Fruit fly (Drosophila melanogaster): Measurements from ENCODE around the gene MESR3.

Gene MESR3

DNA sequence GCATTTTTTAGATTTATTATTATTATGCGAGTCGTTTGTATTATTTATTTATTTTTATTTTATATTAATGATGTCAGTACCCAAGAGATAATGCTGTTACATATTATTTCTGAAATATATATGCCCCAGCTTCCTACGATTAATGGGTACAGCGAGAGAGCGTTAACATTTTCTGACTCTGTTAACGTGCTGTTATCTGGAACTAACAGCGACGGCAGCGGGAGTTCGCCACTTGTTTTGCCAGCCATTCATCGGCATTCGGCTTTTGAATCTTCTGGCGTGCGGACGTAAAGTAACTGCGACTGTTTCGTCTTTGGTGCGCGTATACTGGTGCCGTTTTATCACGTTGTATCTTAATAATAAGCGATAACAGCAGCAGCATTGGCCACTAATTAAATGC lies at the start of gene MESR3:
Gene MESR3 (plus strand): TSS at position 254 of the 400 bp plus-strand sequence.
- TF ChIP-seq CTCF (optimal IDR thresholded peaks at IDR 0.05) = no peak
- TF ChIP-seq CG8478 (optimal IDR thresholded peaks at IDR 0.05) = no peak

DNA sequence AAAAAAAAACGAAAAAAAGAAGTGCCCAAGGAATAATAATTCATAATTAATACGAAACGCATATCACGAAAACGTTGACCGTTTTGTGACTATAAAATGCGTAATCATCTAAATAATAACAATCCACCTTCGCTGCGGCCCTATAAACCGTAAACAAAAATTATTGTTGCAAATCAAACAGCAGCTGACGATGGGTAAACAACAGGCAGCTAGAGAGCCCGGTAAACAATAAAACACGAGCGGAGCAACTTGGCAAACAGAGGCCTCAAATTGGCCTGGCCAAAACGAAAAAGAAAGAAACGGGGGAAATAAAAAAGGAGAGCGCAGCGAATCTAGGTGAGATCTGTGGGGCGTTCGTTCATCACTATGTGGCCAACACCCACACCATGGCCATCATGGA lies 49.5 kb upstream of the MESR3 start:
- TF ChIP-seq CG8478 (optimal IDR thresholded peaks at IDR 0.05) (no peak), CTCF (optimal IDR thresholded peaks at IDR 0.05) (no peak)

DNA sequence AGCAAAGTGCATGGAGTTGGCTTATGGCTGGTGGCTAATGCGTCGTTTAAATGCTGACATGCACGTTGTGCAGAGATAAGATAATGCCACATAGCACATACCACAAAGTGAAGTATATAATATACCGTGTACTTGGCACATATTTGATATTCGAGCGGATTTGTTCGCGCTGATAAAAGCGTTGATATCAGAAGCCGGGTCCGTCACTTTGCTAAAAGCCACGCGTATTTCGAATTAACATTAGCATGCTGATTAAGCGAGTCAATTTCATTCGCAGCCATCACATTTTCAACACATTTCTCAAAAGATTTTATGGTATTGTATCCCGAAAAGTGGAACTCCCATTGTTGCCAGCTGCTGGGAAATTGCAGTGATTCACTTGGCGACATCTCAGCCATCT lies 48.3 kb upstream of the MESR3 start:
- TF ChIP-seq CTCF (optimal IDR thresholded peaks at IDR 0.05) = no peak
- TF ChIP-seq CG8478 (optimal IDR thresholded peaks at IDR 0.05) = no peak

DNA sequence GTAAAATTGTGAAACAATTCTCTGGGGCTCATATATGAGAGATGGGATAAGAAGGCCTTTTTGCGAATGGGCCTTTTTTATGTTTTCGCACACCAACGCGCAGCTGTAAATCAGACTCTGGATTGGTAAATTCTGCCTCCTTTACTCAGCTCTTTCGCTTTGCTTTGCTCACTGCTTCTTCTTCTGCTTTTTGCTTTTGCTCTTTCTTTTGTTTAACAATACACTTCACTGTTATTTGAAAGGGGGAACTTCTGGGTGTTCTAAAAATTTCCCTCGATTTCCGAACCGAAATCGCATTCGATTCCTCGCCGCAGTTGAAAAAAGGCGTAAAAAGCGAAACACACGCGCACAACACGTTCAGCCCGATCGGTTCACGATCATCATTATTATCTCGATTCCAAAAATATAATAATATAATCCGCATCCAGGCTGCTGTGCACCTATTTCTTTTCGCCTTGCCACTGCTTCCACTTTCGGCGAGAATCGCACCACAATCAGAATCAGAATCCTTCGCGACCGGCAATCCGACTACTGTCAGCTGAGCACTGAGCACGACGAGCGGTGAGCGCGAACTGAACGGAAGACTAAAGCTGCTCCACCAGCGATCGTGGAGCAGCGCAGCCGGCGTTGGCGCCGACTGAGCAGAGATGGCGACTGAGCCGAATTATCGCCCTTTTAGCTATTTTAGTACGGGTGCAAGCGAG lies 45.2 kb upstream of the MESR3 start:
- TF ChIP-seq CG8478 (optimal IDR thresholded peaks at IDR 0.05) (no peak), CTCF (optimal IDR thresholded peaks at IDR 0.05) (no peak)

DNA sequence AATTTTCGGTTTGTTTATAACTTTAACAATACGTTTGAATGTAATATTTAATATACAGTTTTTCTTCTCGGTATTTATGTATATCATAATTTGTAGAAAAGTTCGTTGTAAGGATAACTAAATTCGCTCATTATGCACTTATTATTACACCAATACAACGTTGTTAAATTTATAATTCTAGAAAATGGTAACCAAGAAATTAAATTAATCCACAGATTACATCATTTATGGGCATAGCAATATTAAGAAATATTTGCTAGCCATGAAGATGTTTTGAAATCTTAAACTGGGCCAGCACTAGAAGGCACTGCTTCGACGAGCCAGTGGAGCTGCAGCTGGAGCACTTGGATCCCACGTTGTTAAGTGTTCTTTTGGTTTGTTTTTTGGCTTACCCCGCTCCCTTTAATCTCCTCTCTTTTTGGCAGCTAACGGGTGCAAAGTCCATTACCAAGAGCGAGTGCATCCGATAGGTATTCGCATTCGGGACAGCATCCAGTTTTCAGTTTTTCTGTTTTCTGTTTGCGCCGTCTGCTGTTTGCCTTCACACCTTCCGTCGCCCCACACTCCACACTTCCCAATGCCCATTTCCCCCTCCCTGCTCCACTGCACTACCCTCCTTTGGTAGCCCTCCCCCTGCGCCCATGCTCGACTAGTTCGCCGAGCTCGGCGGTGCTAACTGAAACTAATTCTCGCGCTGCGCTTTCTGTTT lies 44.5 kb upstream of the MESR3 start:
- TF ChIP-seq CG8478 (optimal IDR thresholded peaks at IDR 0.05) (no peak), CTCF (optimal IDR thresholded peaks at IDR 0.05) (no peak)

DNA sequence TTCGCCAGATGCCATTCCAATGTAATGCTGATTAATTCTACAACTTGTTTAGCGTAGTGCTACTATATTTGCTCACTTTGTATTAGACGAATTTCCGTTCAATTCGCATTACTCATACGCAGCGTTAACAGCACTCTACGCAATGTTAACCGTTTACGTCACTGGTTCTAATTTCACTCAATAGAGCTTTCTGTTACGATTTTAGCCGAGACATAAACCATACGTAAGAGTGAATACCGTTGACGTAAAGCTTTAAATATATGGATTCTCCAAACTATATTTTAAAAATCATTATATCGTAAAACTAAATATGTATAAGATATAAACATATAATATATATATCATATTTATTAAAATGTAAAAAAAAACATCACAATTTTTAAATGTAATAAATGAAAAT lies 40.8 kb upstream of the MESR3 start:
- TF ChIP-seq CTCF (optimal IDR thresholded peaks at IDR 0.05) = no peak
- TF ChIP-seq CG8478 (optimal IDR thresholded peaks at IDR 0.05) = no peak

DNA sequence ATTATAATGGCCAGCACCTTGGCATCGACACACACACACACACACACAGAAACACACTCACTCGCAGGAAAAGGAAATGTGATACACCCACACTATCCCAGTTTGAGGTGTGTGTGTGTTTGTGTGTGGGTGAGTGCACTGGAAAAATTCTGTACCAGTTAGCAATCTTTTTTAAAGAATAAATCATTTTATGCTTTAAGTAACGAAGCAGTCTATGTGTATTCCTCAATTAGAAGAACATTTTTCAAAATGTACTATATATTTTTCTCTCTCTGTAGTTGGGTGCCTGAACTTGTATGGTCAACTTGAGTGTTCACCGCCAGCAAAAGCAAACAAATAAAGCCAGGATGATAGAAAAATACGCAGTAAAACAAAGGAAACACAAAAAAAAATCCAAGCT lies 32.4 kb upstream of the MESR3 start:
- TF ChIP-seq CG8478 (optimal IDR thresholded peaks at IDR 0.05) (no peak), CTCF (optimal IDR thresholded peaks at IDR 0.05) (no peak)

DNA sequence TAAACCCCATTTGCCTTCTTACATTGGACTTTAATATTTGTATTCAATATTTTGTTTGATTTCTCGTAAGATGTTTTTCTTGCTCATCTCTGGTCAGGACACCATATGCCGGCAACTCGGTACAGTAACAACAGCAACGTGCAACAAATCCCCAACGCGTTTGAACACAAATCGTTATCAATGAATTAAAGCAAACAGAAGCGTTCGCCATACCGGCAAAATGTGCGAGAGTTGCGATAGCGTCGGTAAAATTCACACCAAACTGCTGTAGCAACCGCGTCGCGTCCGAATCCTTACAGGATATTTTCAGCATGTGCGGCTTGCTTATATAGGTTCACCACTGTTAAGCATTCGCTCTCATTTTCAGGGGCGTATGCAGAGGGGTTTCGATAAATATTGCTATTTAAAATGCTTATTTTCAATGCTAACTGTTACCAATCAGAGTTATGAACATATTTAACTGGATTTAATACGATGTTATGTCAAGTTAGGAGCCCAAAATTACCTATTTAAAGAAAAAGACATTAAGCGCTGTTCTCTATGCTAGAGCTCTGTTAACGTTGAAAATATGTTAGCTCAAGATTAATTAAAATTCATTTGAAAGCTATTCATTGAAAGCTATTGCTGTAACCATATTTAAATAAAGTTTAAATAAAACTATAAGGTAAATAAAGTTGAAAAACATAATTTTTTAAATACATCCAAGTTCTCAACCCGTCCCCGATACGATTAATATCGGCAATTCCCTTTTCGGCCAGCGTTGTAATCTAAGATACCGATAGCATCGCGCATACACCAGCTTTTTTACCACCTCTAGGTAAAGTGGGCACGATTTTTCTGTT lies 26.7 kb upstream of the MESR3 start, which contains the start of the genes Pde11 and CG15160:
Gene Pde11 (minus strand): TSS at position 243 of the 842 bp plus-strand sequence.
Gene CG15160 (plus strand): TSS at position 792 of the 842 bp plus-strand sequence.
- TF ChIP-seq CTCF (optimal IDR thresholded peaks at IDR 0.05) = peak in 1 of 2 experiments; percentile 56
- no peak for TF ChIP-seq CG8478 (optimal IDR thresholded peaks at IDR 0.05)

DNA sequence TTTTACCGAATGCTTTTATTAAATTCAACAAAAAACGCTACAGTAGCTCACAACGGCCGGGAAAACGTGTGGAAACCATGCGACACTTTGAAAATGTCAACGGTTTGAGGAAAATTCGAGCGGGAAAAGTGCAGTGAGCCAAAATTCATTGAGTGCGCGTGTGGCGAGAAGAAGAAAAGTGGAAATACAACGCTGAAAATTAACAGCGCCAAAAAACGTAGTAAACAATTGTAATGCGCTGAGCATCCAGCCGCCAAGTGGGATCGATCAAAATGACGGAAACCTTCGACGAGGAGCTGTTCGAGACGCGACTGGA lies 26.2 kb upstream of the MESR3 start:
- TF ChIP-seq CTCF (optimal IDR thresholded peaks at IDR 0.05) (no peak), CG8478 (optimal IDR thresholded peaks at IDR 0.05) (no peak)

DNA sequence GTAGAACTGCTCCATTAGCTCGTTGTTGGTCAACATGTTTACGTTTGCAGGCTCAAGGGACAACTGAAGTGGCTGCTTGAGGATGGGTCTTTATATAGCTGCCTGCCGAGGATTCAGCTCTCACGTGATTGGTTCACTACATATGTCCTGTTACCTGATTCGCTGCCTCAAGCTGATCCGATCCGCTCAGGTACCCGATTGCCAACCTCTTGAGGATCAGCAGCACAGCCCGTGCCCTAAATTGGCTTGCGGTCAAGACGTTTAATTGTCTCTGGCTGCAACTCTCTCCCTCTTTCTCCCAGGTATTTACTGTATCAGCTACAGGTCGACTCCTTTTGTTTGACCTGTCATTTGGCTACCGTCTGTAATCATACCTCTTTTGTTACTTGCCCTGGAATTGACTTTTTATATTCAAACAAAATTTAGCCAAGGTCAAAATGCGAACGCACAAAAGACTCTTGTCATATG lies 20.2 kb upstream of the MESR3 start, which contains the start of gene amos:
Gene amos (minus strand): TSS at position 51 of the 468 bp plus-strand sequence.
- TF ChIP-seq CTCF (optimal IDR thresholded peaks at IDR 0.05) (no peak), CG8478 (optimal IDR thresholded peaks at IDR 0.05) (no peak)

DNA sequence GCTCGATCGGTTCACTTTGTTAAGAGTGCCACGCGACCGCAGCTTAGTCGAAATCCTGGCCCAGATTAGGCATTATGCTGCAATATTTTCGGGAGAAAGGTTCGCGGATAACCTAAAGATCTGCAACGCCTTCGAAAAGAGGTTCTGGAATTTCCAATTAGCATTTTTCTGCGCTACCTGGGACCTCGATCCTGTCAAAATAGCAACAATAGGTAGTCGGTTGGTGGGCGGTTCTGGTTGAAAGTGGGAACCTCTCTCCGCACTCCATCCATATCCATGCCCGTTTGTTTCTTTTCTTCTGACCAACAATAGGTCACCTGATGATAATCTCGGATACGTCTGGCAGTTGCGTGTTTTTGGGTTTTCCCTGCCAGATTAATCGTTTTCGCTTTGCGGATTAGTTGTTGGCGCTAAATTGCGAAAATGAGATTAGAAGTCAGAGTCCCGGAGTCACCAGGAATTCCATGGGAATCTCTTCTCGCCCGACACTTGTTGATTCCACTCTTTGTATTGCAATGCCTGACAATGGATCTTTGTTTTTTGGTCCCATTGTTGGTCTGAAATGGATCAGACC lies 18.8 kb upstream of the MESR3 start:
- TF ChIP-seq CG8478 (optimal IDR thresholded peaks at IDR 0.05) = no peak
- TF ChIP-seq CTCF (optimal IDR thresholded peaks at IDR 0.05) = no peak

DNA sequence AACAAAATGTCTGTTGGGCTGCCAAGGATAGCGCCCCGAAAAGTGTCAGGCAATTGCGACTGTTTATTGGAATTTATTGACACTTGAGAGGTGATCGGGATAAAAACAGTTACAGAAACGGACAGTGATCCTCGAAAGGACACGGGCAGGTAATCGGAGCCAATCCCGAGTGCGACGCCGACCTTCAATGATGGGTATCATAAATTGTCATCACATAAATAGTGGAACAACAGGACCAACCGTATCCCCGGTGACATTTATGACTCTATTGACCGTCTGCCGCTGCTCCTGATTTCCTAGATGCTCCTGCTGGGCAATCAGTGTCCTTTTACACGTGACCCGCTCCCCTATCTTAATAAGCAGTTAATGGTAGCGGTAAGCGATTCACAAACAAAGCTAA lies 17.9 kb upstream of the MESR3 start:
- TF ChIP-seq CG8478 (optimal IDR thresholded peaks at IDR 0.05) = no peak
- no peak for TF ChIP-seq CTCF (optimal IDR thresholded peaks at IDR 0.05)

DNA sequence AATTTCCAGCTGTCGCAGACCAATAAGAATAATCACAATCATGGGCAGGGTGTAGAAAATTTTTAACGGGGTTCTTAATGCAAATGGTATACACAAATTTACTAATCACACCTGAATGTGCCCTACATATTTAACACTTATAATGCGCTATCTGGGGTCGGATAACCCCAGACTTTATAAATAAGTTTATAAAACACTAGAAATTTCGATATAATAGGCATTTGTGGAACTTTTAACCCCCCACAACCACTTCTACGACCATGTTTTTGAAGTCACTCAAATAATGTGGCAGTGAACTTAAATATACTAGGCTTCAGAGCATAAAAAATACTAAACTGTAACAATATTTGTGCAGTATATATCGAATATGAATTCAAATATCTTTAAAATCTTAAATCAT lies 12.1 kb upstream of the MESR3 start, which contains the start of gene CG10413:
Gene CG10413 (minus strand): TSS at position 264 of the 400 bp plus-strand sequence.
- TF ChIP-seq CG8478 (optimal IDR thresholded peaks at IDR 0.05) = no peak

DNA sequence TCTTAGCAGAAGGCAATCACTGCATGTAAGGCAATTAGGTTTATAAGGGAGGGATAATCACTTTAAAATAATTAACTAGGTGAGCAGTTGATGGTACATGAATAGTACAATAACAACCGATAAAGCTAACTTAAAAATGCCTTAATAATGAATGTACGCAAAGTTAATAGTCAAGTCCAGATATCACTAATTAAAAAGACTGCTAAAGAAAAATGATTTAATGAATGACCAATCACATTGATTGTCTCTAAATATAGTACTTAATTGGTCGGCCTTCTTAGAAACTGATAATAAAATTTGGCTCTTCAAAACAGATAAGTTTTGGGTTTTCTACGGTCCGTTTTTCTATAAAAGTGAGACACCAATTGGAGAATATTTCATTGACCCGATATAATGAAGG lies 11.5 kb upstream of the MESR3 start, which contains the start of gene CG31789:
Gene CG31789 (plus strand): TSS at position 380 of the 400 bp plus-strand sequence.
- TF ChIP-seq CTCF (optimal IDR thresholded peaks at IDR 0.05) = no peak
- no peak for TF ChIP-seq CG8478 (optimal IDR thresholded peaks at IDR 0.05)

DNA sequence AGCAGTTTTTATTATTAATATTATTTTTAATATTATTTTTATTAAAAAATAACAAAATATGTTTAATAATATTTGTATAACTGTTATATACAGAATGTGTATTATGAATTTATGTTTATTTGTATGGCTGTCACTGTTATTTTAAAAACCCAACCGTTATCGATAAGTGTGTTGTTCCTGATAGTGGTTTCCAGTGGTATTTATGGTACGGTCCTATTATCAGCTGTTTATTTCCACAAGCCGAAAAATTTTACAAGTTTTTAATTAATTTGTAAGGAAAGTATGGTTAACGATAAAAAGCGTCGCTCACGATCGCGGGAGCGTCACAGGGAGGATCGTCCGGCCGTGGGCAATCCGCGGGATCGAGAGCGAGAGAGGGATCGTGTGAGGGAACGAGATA lies 10.4 kb upstream of the MESR3 start, which contains the start of gene CG10333:
Gene CG10333 (plus strand): TSS at position 191 of the 400 bp plus-strand sequence.
- TF ChIP-seq CG8478 (optimal IDR thresholded peaks at IDR 0.05) (no peak), CTCF (optimal IDR thresholded peaks at IDR 0.05) (no peak)

All from S2 (cell line).